Fruit fly (Drosophila melanogaster) S2 (cell line): Measurements from ENCODE around the gene arm.

Experiments used
- CG8478 ChIP-seq: fragments of >200 bp; optimal IDR thresholded peaks from 2 replicates; lab custom pipeline; 2018
- CTCF ChIP-seq, 2 experiments: fragments of >200 bp; optimal IDR thresholded peaks; 2 replicates each; lab custom pipeline; 2018

DNA sequence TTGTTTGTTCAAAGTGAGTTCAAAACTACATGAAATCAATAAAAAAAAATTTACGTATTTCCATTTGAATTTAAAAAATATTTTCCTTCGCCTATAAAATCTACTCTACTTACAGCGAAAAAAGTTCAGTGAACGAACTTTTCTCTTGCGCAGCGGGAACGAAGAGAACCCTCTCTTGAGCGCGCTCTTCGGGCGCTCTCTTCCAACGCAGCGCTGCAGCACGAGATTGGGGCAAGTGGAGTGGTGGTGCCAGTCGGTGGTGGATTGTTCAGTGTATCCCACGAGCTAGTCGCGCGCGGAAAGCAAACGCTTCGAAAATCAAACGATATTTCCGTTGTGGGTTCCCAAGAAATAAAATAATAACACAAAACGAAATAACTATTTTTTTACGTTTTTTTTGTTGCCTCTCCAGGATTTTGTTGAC, 41.2 kb upstream of the arm start, which contains the start of gene Hr4:
- TF ChIP-seq CG8478 (no peak), CTCF (optimal IDR thresholded peaks at IDR 0.05; lab: Kevin White, UChicago) (no peak)
